Worm (Caenorhabditis elegans): ENCODE results near the gene C49F8.1.

The C49F8.1 gene

DNA sequence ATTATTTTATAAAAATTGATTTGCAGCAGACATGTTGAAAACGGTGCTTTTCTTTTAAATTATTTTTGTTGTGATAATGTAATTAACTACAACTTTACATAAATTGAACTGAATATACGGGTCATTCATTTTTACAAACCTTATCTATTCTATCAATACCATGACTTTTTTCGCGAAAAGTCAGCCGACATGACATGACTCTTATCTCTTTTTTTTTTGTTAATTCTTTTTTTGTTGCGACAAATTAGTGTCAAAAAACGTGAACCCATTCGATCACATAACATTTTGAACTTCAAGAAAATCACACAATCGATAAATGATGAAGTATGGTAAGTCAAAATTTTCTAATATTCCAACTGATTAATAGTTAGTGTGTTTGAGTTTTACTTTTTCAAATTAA, 36.8 kb downstream of the C49F8.1 start, which contains the start of gene sir-2.2:
sir-2.2 (plus strand) TSS at position 34 of the 400 bp plus-strand sequence.
- TF ChIP-seq him-1 (tag; optimal IDR thresholded peaks at IDR 0.05) (no peak), dao-5 (tag; optimal IDR thresholded peaks at IDR 0.05) (no peak), W03F9.2 (tag; optimal IDR thresholded peaks at IDR 0.05) (no peak)

DNA sequence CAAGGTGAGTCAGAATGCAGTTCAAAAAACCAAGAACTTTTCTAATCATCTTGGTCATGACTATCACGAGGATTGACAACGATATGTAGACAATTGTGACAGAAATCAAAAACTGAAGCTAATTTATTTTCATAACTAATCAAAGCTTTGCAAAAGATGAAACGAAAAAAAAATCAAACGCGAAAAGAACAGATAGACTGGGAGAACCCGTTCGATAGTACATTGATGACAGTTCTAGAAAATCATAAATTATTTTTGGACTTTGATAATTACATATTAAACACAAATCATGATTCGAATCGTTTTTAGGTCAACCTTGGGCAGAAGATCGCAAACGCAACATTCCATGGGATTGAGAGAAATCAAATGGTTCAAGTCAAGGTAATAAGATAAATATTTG, 39.8 kb downstream of the C49F8.1 start:
- no peak for TF ChIP-seq dao-5 (tag; optimal IDR thresholded peaks at IDR 0.05)
- no peak for TF ChIP-seq W03F9.2 (tag; optimal IDR thresholded peaks at IDR 0.05)

DNA sequence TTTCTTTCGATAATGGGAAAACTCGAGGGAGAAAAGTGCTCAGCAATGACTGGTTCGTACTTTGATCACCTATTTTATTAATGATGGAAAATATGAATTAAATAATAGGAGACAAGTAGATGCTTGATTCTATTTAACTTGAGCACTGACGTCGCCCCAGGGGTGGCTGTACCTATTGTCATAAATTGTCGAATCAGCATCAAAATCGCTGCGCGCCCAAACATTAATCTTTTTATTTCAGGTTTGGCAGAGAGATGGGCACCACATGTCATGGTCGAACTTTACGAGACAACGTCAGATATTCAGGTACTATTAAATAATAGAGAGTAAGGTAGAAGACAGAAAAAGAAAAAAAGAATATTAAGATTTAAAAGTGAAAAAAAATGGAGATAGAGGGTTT, 40.5 kb downstream of the C49F8.1 start:
- no peak for TF ChIP-seq W03F9.2 (tag; optimal IDR thresholded peaks at IDR 0.05)

DNA sequence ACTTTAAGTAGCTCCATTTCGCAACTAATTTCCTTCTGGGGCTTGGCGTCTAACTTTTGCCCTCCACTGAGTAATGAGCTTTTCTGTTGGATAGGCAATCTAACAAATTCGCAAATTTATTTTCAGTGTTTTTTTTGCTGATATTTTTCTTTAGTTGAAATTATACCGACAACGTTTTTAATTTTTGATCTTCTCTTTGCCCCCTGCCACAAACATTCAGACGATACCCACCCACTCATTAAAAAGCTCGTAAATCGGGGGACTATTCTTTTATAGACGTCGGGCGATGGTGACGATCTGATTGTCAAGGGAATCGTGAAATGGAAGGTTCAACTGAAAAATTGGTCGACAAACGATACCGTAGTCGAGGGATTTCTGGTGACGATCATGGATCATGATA, 41.1 kb downstream of the C49F8.1 start:
- TF ChIP-seq him-1 (tag; optimal IDR thresholded peaks at IDR 0.05) (no peak), W03F9.2 (tag; optimal IDR thresholded peaks at IDR 0.05) (no peak), dao-5 (tag; optimal IDR thresholded peaks at IDR 0.05) (no peak)

DNA sequence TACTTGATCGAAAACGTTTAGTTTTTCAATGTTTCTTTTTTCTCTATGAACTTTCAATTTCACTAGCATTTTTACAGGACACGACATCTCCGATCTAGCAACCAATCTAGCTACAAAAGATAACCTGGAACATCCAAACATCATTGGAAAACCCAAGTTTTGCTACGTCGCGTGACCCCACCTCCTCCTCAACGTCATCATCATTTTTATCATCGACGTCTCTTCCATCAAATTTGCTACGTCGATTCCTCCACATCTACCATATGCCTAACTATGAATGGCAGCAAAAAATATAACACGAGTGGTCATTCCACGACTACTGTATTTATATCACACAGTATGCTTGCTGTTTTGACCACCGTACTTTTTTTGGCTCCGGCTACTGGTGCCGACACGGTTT, 41.9 kb downstream of the C49F8.1 start, which contains the start of gene F46G10.2:
F46G10.2 (plus strand) TSS at position 78 of the 400 bp plus-strand sequence.
- TF ChIP-seq W03F9.2 (tag; optimal IDR thresholded peaks at IDR 0.05) = no peak

DNA sequence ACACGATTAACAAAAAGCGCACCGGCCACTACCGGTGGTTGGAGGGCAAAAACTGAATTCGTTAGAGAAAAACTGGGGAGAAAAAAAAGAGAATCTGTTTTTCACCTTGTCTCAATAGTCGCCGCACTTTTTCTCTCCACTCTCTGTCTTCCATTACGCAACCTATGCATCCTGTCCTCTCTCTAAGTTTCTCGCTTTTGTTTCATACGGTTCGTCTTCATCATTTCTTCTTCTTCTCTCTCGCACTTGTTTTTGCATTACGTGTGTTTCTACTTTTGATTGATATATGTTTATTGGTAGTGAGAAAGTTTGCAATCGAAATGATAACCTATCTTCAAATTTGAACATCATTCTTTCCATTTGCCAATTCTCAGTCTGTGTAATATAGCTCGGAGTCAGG, 44.2 kb downstream of the C49F8.1 start:
- no peak for TF ChIP-seq dao-5 (tag; optimal IDR thresholded peaks at IDR 0.05)
- no peak for TF ChIP-seq him-1 (tag; optimal IDR thresholded peaks at IDR 0.05)
- TF ChIP-seq W03F9.2 (tag; optimal IDR thresholded peaks at IDR 0.05) = no peak

DNA sequence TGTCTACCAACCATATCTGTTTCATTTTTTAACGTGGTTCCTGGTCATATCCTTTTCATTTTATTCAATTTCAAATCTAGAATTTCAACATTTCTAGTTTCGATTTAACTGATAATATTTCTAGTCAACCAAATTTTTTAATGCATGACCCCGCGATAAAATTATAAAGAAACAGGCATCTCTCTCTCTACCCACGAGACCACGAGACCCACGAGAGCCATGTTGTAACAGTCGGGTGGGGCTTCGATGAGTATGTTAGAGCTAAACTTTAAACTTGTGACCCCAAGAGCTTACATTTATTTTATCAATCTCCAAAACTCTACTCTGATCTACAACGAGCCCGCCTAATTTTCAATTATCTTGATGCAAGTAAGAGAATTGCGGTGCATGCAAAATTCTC, 46.5 kb downstream of the C49F8.1 start:
- TF ChIP-seq dao-5 (tag; optimal IDR thresholded peaks at IDR 0.05) (no peak), W03F9.2 (tag; optimal IDR thresholded peaks at IDR 0.05) (no peak), him-1 (tag; optimal IDR thresholded peaks at IDR 0.05) (no peak)

DNA sequence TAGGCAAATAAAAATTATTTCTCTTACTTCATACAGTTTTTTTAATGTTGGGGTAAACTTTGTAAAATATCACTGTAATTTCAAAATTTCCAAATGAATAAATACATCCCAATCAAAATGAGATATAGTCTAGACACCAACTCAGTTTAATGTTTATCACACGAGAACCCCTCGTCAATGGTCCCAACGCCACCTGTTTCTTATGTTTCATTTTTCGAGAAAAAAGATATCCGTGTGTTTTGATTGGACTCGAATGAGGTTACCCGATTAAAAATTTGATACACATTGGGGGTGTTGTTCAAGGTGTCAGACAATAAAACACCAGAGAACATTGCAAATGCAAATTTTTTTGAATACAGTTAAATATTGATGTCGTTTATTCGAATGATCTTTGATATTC, 47.3 kb downstream of the C49F8.1 start:
- no peak for TF ChIP-seq W03F9.2 (tag; optimal IDR thresholded peaks at IDR 0.05)
- TF ChIP-seq dao-5 (tag; optimal IDR thresholded peaks at IDR 0.05) = no peak
- TF ChIP-seq him-1 (tag; optimal IDR thresholded peaks at IDR 0.05) = no peak

DNA sequence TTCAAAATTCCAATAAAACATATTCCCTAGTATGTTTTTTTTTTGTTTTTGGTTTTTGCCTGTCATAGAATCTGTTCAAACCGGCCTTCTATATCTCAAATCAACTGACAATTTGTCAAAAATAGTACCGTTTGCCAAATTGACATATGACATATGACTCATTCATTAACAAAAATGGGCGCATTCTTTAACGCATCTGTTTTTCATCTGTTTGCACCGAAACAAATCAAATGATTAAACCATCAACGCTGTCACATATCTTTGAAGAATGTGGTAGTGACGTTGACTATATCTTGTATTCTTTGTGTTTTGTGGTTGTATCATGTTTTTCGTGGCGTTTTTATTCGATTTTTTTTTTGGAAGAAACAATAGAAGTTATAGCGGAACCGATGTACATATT, 49.7 kb downstream of the C49F8.1 start:
- TF ChIP-seq him-1 (tag; optimal IDR thresholded peaks at IDR 0.05) = no peak
- TF ChIP-seq dao-5 (tag; optimal IDR thresholded peaks at IDR 0.05) = no peak
- TF ChIP-seq W03F9.2 (tag; optimal IDR thresholded peaks at IDR 0.05) = no peak
